Fruit fly (Drosophila melanogaster): ENCODE measurements around the gene CG7607.

DNA sequence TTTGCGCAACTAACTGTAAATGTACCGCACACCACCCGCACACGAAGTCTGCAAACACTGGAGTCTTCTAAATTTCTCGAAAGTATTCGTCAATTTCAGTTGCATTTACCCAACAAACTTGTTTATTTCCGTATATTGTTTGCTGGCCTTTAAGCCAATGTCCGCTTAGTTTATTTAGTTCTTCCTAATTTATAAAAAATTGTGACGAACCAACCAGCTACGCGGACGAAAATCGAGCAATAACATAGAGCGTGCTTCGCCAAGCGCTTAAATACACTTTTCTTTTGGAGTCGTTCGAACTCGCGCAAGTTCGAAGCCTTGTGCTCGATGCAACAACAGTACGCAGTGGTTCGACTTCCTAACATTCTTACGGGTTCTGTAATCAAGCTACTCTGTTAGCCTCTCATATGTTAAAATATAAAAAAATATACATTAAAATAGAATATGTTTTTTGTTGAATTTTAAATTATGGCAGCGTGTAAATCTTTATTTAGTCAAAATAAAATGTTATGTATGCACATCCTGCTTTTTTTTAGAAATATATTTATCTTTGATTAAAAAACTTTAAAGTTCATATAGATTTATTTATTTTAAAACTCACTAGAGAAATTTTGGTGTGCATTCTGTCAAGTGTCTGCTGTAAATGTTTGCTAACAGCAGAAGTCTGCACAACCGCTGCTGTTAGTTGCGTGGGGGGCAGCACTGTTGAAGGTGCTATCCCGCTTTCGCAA, 2.0 kb upstream of the CG7607 start, which contains the start of gene GlcAT-P:
- TF ChIP-seq usp (GFP tag; optimal IDR thresholded peaks at IDR 0.05) = no peak
- no peak for TF ChIP-seq Dfd (GFP tag; optimal IDR thresholded peaks at IDR 0.05)
- TF ChIP-seq psq (GFP tag; optimal IDR thresholded peaks at IDR 0.05) = peak; percentile 59
- TF ChIP-seq CrebA (GFP tag; optimal IDR thresholded peaks at IDR 0.05; ENCODE audit: borderline replicate concordance) = no peak
- peak; percentile 2 for TF ChIP-seq Hnf4 (GFP tag; optimal IDR thresholded peaks at IDR 0.05)
- peak; percentile 69 for TF ChIP-seq HLH106 (tag; optimal IDR thresholded peaks at IDR 0.05)
- peak; percentile 56 for TF ChIP-seq fru (GFP tag; optimal IDR thresholded peaks at IDR 0.05)
- TF ChIP-seq Hr78 (GFP tag; optimal IDR thresholded peaks at IDR 0.05) = no peak
- no peak for TF ChIP-seq Abd-B (GFP tag; optimal IDR thresholded peaks at IDR 0.05)

Data from whole organism, wandering third instar larva.